Worm (Caenorhabditis elegans) whole organism, L4 larva: ENCODE results near the gene F52G3.8.

ENCODE experiments used
- F10B5.3 ChIP-seq: sonication (generic microtip); optimal IDR thresholded peaks from 2 replicates; lab custom pipeline; 2016; ENCODE audit warnings: mild to moderate bottlenecking, missing genetic modification characterization, missing compliant biosample characterization
- F26F4.8 ChIP-seq: fragments of 200-800 bp; sonication (Bioruptor generic); conservative IDR thresholded peaks from 2 replicates; pipeline ENCODE4 v1.3.6; 2022; ENCODE audit warnings: missing genetic modification characterization, missing compliant biosample characterization
- cey-2 ChIP-seq: sonication (generic microtip); optimal IDR thresholded peaks from 3 replicates; lab custom pipeline; 2017; ENCODE audit warnings: missing genetic modification characterization, mild to moderate bottlenecking, missing compliant biosample characterization, antibody characterized with exemption, borderline replicate concordance; ENCODE audit not compliant: insufficient read depth
- hlh-11 ChIP-seq: fragments of 200-800 bp; sonication (Bioruptor generic); optimal IDR thresholded peaks from 2 replicates; lab custom pipeline; 2018; ENCODE audit warnings: mild to moderate bottlenecking, missing genetic modification characterization, missing compliant biosample characterization
- pha-4 ChIP-seq, 2 experiments: fragments of 150-350 bp in 1 of 2; fragments of 200-800 bp in 1 of 2; sonication (Bioruptor generic) in 1 of 2; IDR thresholded peaks in 1 of 2; optimal IDR thresholded peaks in 1 of 2; 2 replicates each; pipeline versions ENCODE4 v1.3.6 to Lab custom; 2014 to 2022; ENCODE audit warnings: missing genetic modification characterization in 2 of 2, missing genetic modification reagents in 2 of 2, missing biosample characterization in 1 of 2, missing compliant biosample characterization in 1 of 2
- unc-39 ChIP-seq: sonication (generic microtip); optimal IDR thresholded peaks from 2 replicates; lab custom pipeline; 2017; ENCODE audit warnings: missing biosample characterization, missing genetic modification characterization
- ztf-11 ChIP-seq: fragments of 150-350 bp; optimal IDR thresholded peaks from 2 replicates; lab custom pipeline; 2014; ENCODE audit warnings: missing biosample characterization, missing genetic modification characterization

DNA sequence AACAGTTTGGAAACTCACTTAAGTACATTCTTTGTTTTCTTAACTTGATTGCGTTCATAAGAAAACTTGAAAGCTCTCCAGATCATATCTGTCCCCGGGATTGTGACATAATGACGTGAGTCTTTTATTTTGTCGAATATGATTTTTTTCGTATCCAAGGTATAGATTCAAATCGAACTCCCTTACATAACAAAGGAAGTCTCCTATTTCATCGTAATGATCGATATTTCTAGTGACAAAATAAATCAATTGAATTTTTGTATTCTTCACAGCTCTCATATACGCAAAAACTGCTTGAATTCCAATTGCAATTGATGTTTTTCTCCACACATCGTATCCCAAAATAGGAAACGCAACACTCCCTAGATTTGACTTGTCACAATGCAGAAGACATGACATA is 50.1 kb downstream of the F52G3.8 start:
- TF ChIP-seq cey-2 (tag; lab: Kevin White, UChicago) (no peak), unc-39 (tag; lab: Kevin White, UChicago) (no peak), F10B5.3 (tag; lab: Kevin White, UChicago) (no peak), pha-4 (GFP tag; IDR thresholded peaks at IDR 0.05; lab: Robert Waterston, UW) (no peak), pha-4 (tag; optimal IDR thresholded peaks at IDR 0.05; lab: Kevin White, UChicago) (no peak), F26F4.8 (GFP tag; lab: Robert Waterston, UW) (no peak), ztf-11 (tag; lab: Kevin White, UChicago) (no peak), hlh-11 (tag; lab: Kevin White, UChicago) (no peak)
